Fruit fly (Drosophila melanogaster): Measurements from ENCODE around the gene Hira.

The Hira gene

DNA sequence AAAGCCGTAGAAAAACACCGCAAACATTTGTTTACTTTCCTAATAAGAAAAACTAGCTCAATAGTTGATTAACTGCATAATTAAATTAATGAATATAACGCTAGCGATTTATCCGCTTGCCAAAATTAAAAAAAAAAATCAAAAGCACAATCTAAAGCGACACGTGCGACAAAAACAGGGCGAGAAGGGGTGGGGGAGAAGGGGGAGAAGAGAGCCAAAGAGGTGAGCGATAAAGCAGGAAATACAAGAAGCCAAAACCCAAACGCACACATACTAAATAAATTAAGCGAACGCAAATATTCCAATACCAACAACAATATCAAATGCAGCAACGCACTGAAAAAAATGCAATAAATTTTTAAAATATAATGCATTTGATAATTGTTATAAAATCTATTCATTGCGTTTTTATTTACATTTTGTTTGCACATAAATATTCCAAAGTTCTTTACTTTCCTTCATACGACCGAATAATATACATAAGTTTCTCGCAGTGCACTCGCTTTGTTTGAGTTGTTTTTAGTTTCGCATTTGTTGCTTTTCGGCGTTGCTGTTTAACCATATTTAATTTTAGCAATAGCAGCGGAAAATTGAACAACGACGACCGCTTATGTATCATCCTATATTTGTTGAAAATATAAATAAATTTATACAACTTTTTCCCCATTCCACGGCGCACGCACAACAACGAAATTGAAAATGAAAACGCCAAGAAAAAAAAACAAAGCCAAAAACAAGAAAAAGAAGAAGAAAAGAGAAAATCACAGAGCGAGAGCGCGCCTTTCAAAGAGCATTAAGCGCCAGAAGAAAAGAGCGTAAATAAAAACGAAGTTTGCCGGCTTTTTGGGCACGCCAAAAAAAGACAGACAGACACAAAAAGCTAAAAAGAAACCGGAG, 23.7 kb upstream of the Hira start (continued):
- TF ChIP-seq pan (optimal IDR thresholded peaks at IDR 0.05) (no peak), pan (GFP tag; optimal IDR thresholded peaks at IDR 0.05 in 1 of 2, IDR thresholded peaks at IDR 0.05 in 1 of 2) (peak in 1 of 2 experiments; percentile 98), CG8290 (GFP tag; optimal IDR thresholded peaks at IDR 0.05) (peak; percentile 81), CG8290 (tag; optimal IDR thresholded peaks at IDR 0.05) (peak in 1 of 2 experiments; percentile 86), CHES-1-like (GFP tag; optimal IDR thresholded peaks at IDR 0.05) (peak; percentile 98), CG8944 (GFP tag; optimal IDR thresholded peaks at IDR 0.05) (peak; percentile 83), slp2 (GFP tag; optimal IDR thresholded peaks at IDR 0.05) (peak; percentile 84), chif (GFP tag; optimal IDR thresholded peaks at IDR 0.05) (peak; percentile 85 to 88), E2f1 (GFP tag; IDR thresholded peaks at IDR 0.05) (peak; percentile 96), Rfx (GFP tag; IDR thresholded peaks at IDR 0.05) (peak; percentile 97), CG6175 (GFP tag; IDR thresholded peaks at IDR 0.05) (peak; percentile 93), sens-2 (GFP tag; IDR thresholded peaks at IDR 0.05) (peak; percentile 89), Mrtf (GFP tag; IDR thresholded peaks at IDR 0.05) (peak; percentile 93), CG30020 (tag; optimal IDR thresholded peaks at IDR 0.05) (peak; percentile 71), ham (GFP tag; IDR thresholded peaks at IDR 0.05) (peak; percentile 89), Ravus (GFP tag; IDR thresholded peaks at IDR 0.05) (peak; percentile 88), Mes4 (GFP tag; optimal IDR thresholded peaks at IDR 0.05) (peak; percentile 88), Deaf1 (tag; optimal IDR thresholded peaks at IDR 0.05) (peak; percentile 83), schlank (tag; optimal IDR thresholded peaks at IDR 0.05) (peak; percentile 87), Camta (GFP tag; optimal IDR thresholded peaks at IDR 0.05) (peak; percentile 87), Abd-B (GFP tag; optimal IDR thresholded peaks at IDR 0.05) (peak; percentile 96), CG7839 (tag; optimal IDR thresholded peaks at IDR 0.05) (peak; percentile 97), Meics (GFP tag; optimal IDR thresholded peaks at IDR 0.05) (peak; percentile 97), Ets97D (GFP tag; optimal IDR thresholded peaks at IDR 0.05) (peak; percentile 74), CG6254 (GFP tag; optimal IDR thresholded peaks at IDR 0.05) (peak; percentile 89), CG43689 (GFP tag; IDR thresholded peaks at IDR 0.05) (peak; percentile 93), onecut (GFP tag; IDR thresholded peaks at IDR 0.05) (peak; percentile 89), Ssrp (tag; optimal IDR thresholded peaks at IDR 0.05) (peak; percentile 95), Myb (GFP tag; optimal IDR thresholded peaks at IDR 0.05) (peak; percentile 68), Poxn (GFP tag; IDR thresholded peaks at IDR 0.05) (peak; percentile 78), Ada2b (GFP tag; IDR thresholded peaks at IDR 0.05) (peak; percentile 96), ro (GFP tag; IDR thresholded peaks at IDR 0.05) (peak; percentile 91), CG13894 (tag; optimal IDR thresholded peaks at IDR 0.05) (peak; percentile 92), zfh2 (GFP tag; optimal IDR thresholded peaks at IDR 0.05) (peak; percentile 90), CG9797 (GFP tag; optimal IDR thresholded peaks at IDR 0.05) (no peak), Scr (GFP tag; IDR thresholded peaks at IDR 0.05; ENCODE audit: partially characterized antibody) (no peak), abd-A (tag; optimal IDR thresholded peaks at IDR 0.05) (peak; percentile 50), sob (GFP tag; IDR thresholded peaks at IDR 0.05) (peak; percentile 96), tap (tag; optimal IDR thresholded peaks at IDR 0.05) (peak; percentile 97), CG10543 (GFP tag; optimal IDR thresholded peaks at IDR 0.05) (peak; percentile 90), Kr (GFP tag; optimal IDR thresholded peaks at IDR 0.05) (no peak), chinmo (GFP tag; IDR thresholded peaks at IDR 0.05; ENCODE audit: partially characterized antibody) (0 out of 4 replicates have a peak, but pooled peaks have one; percentile 19), CG10462 (GFP tag; optimal IDR thresholded peaks at IDR 0.05) (peak; percentile 88), ap (GFP tag; IDR thresholded peaks at IDR 0.05) (peak; percentile 96), prd (optimal IDR thresholded peaks at IDR 0.05) (no peak), prd (GFP tag; IDR thresholded peaks at IDR 0.05) (peak; percentile 96), CG12219 (GFP tag; optimal IDR thresholded peaks at IDR 0.05) (peak; percentile 93), slou (GFP tag; optimal IDR thresholded peaks at IDR 0.05) (peak; percentile 90), dysf (GFP tag; IDR thresholded peaks at IDR 0.05) (peak; percentile 97), CG11695 (GFP tag; IDR thresholded peaks at IDR 0.05) (peak; percentile 95)
